Fruit fly (Drosophila melanogaster) whole organism, embryonic: ENCODE results near the gene CG13605.

Source experiments
- Atf-2 ChIP-seq: fragments of 200-800 bp; sonication (Bioruptor generic); optimal IDR thresholded peaks from 2 replicates; lab custom pipeline; 2016; ENCODE audit warnings: missing biosample characterization, missing genetic modification characterization
- Atf6 ChIP-seq: fragments of 200-800 bp; sonication (Bioruptor generic); IDR thresholded peaks from 2 replicates; pipeline ENCODE4 v1.3.6; 2022; ENCODE audit warnings: missing biosample characterization, missing genetic modification characterization
- B-H2 ChIP-seq: fragments of 200-800 bp; sonication (Bioruptor generic); optimal IDR thresholded peaks from 2 replicates; lab custom pipeline; 2018; ENCODE audit warnings: missing biosample characterization, mild to moderate bottlenecking, missing genetic modification characterization
- CG10209 ChIP-seq: fragments of 200-800 bp; sonication (Bioruptor generic); optimal IDR thresholded peaks from 3 replicates; lab custom pipeline; 2017; ENCODE audit warnings: missing biosample characterization, mild to moderate bottlenecking, missing genetic modification characterization, missing genetic modification reagents
- CG10321 ChIP-seq: fragments of 200-800 bp; sonication (Bioruptor generic); IDR thresholded peaks from 2 replicates; pipeline ENCODE4 v1.3.6; 2022; ENCODE audit warnings: missing biosample characterization, missing genetic modification characterization
- CG10543 ChIP-seq: fragments of 200-800 bp; sonication (Bioruptor generic); optimal IDR thresholded peaks from 3 replicates; lab custom pipeline; 2017; ENCODE audit warnings: missing biosample characterization, mild to moderate bottlenecking, missing genetic modification characterization, moderate library complexity
- CG10654 ChIP-seq: fragments of 200-800 bp; sonication (Bioruptor generic); optimal IDR thresholded peaks from 2 replicates; lab custom pipeline; 2016; ENCODE audit warnings: missing biosample characterization, missing genetic modification characterization
- CG12659 ChIP-seq: fragments of 200-800 bp; sonication (Bioruptor generic); optimal IDR thresholded peaks from 3 replicates; lab custom pipeline; 2017; ENCODE audit warnings: mild to moderate bottlenecking, missing biosample characterization, missing genetic modification reagents, missing genetic modification characterization
- CG13296 ChIP-seq: fragments of 200-800 bp; sonication (Bioruptor generic); optimal IDR thresholded peaks from 3 replicates; lab custom pipeline; 2018; ENCODE audit warnings: missing biosample characterization, mild to moderate bottlenecking, missing genetic modification characterization
- CG14014 ChIP-seq: fragments of 200-800 bp; sonication (Bioruptor generic); IDR thresholded peaks from 2 replicates; pipeline ENCODE4 v1.3.6; 2022; ENCODE audit warnings: missing biosample characterization, missing genetic modification characterization
- CG15269 ChIP-seq: fragments of 200-800 bp; sonication (Bioruptor generic); optimal IDR thresholded peaks from 2 replicates; lab custom pipeline; 2018; ENCODE audit warnings: missing biosample characterization, mild to moderate bottlenecking, missing genetic modification characterization, moderate library complexity
- CG17359 ChIP-seq: fragments of 200-800 bp; sonication (Bioruptor generic); optimal IDR thresholded peaks from 3 replicates; lab custom pipeline; 2018; ENCODE audit warnings: missing biosample characterization, mild to moderate bottlenecking, missing genetic modification characterization, moderate library complexity
- CG18011 ChIP-seq: fragments of 200-800 bp; sonication (Bioruptor generic); optimal IDR thresholded peaks from 2 replicates; lab custom pipeline; 2017; ENCODE audit warnings: missing biosample characterization, missing genetic modification characterization, mild to moderate bottlenecking, moderate library complexity, missing genotype
- CG18262 ChIP-seq: fragments of 200-800 bp; optimal IDR thresholded peaks from 3 replicates; lab custom pipeline; 2019; ENCODE audit warnings: missing biosample characterization, mild to moderate bottlenecking, missing genetic modification characterization, moderate library complexity
- CG31441 ChIP-seq: fragments of 200-800 bp; sonication (Bioruptor generic); IDR thresholded peaks from 2 replicates; pipeline ENCODE4 v1.3.6; 2022; ENCODE audit warnings: missing biosample characterization, missing genetic modification characterization
- CG3281 ChIP-seq: fragments of 200-800 bp; sonication (Bioruptor generic); optimal IDR thresholded peaks from 3 replicates; lab custom pipeline; 2017; ENCODE audit warnings: missing biosample characterization, mild to moderate bottlenecking, missing genetic modification characterization
- CG6765 ChIP-seq: fragments of 200-800 bp; sonication (Bioruptor generic); optimal IDR thresholded peaks from 3 replicates; lab custom pipeline; 2017; ENCODE audit warnings: missing biosample characterization, mild to moderate bottlenecking, missing genetic modification characterization
- CG7786 ChIP-seq: fragments of 200-800 bp; sonication (Bioruptor generic); optimal IDR thresholded peaks from 2 replicates; lab custom pipeline; 2016; ENCODE audit warnings: missing biosample characterization, missing genetic modification characterization
- CG8290 ChIP-seq, 3 experiments: fragments of 200-800 bp; sonication (Bioruptor generic); optimal IDR thresholded peaks; 2 replicates each; lab custom pipeline; 2016 to 2019; ENCODE audit warnings: missing biosample characterization in 3 of 3, missing genetic modification characterization in 3 of 3, mild to moderate bottlenecking in 2 of 3, moderate library complexity in 1 of 3
- Dek ChIP-seq: fragments of 200-800 bp; sonication (Bioruptor generic); optimal IDR thresholded peaks from 3 replicates; lab custom pipeline; 2019; ENCODE audit warnings: missing biosample characterization, mild to moderate bottlenecking, missing genetic modification characterization, moderate library complexity
- Dfd ChIP-seq, 2 experiments: fragments of >200 bp; optimal IDR thresholded peaks; 2 replicates each; lab custom pipeline; 2017; ENCODE audit warnings: missing biosample characterization in 2 of 2, missing genetic modification characterization in 2 of 2
- Dip3 ChIP-seq: fragments of 200-800 bp; sonication (Bioruptor generic); optimal IDR thresholded peaks from 3 replicates; lab custom pipeline; 2016; ENCODE audit warnings: missing biosample characterization, missing genetic modification characterization
- Drgx ChIP-seq: fragments of 200-800 bp; sonication (Bioruptor generic); IDR thresholded peaks from 2 replicates; pipeline ENCODE4 v1.3.6; 2022; ENCODE audit warnings: missing biosample characterization, missing genetic modification characterization
- Eip74EF ChIP-seq, 2 experiments: fragments of 200-800 bp in 1 of 2; fragments of >200 bp in 1 of 2; sonication (Bioruptor generic) in 1 of 2; optimal IDR thresholded peaks; 2 replicates each; lab custom pipeline; 2017 to 2019; ENCODE audit warnings: missing biosample characterization in 2 of 2, missing genetic modification characterization in 2 of 2, mild to moderate bottlenecking in 1 of 2, moderate library complexity in 1 of 2
- Ets65A ChIP-seq: fragments of 200-800 bp; sonication (Bioruptor generic); peaks from one replicate; lab custom pipeline; 2016; ENCODE audit warnings: missing biosample characterization, missing genetic modification characterization
- Ets97D ChIP-seq: fragments of 200-800 bp; sonication (Bioruptor generic); optimal IDR thresholded peaks from 3 replicates; lab custom pipeline; 2016; ENCODE audit warnings: missing biosample characterization, missing genetic modification characterization
- Fer1 ChIP-seq: fragments of 200-800 bp; sonication (Bioruptor generic); optimal IDR thresholded peaks from 2 replicates; lab custom pipeline; 2017; ENCODE audit warnings: missing biosample characterization, mild to moderate bottlenecking, missing genetic modification characterization
- Fer3 ChIP-seq: fragments of 200-800 bp; sonication (Bioruptor generic); optimal IDR thresholded peaks from 2 replicates; lab custom pipeline; 2018; ENCODE audit warnings: missing biosample characterization, mild to moderate bottlenecking, missing genetic modification characterization, moderate library complexity
- HHEX ChIP-seq: fragments of 200-800 bp; sonication (Bioruptor generic); optimal IDR thresholded peaks from 3 replicates; lab custom pipeline; 2017; ENCODE audit warnings: missing biosample characterization, mild to moderate bottlenecking, missing genetic modification characterization, missing genetic modification reagents
- Hmr ChIP-seq: fragments of 200-800 bp; sonication (Bioruptor generic); optimal IDR thresholded peaks from 3 replicates; lab custom pipeline; 2017; ENCODE audit warnings: mild to moderate bottlenecking, missing biosample characterization, missing genetic modification reagents, missing genetic modification characterization
- Hr51 ChIP-seq, 2 experiments: fragments of 200-800 bp; sonication (Bioruptor generic); optimal IDR thresholded peaks; 2 replicates in 1 of 2; 3 replicates in 1 of 2; lab custom pipeline; 2016 to 2018; ENCODE audit warnings: missing biosample characterization in 2 of 2, missing genetic modification characterization in 2 of 2, mild to moderate bottlenecking in 1 of 2, moderate library complexity in 1 of 2
- Med ChIP-seq: fragments of 200-800 bp; sonication (Bioruptor generic); peaks from one replicate; lab custom pipeline; 2016; ENCODE audit warnings: missing biosample characterization, missing genetic modification characterization, mild to moderate bottlenecking, inconsistent platforms, moderate library complexity
- Meics ChIP-seq: fragments of 200-800 bp; sonication (Bioruptor generic); optimal IDR thresholded peaks from 2 replicates; lab custom pipeline; 2017; ENCODE audit warnings: missing biosample characterization, mild to moderate bottlenecking, missing genetic modification characterization
- Rfx ChIP-seq: fragments of 200-800 bp; sonication (Bioruptor generic); IDR thresholded peaks from 2 replicates; pipeline ENCODE4 v1.3.6; 2022; ENCODE audit warnings: missing biosample characterization, missing genetic modification characterization
- Sox100B ChIP-seq: fragments of 200-800 bp; sonication (Bioruptor generic); optimal IDR thresholded peaks from 3 replicates; lab custom pipeline; 2018; ENCODE audit warnings: missing biosample characterization, mild to moderate bottlenecking, missing genetic modification characterization
- abd-A ChIP-seq: fragments of 200-800 bp; sonication (Bioruptor generic); optimal IDR thresholded peaks from 3 replicates; lab custom pipeline; 2019; ENCODE audit warnings: missing biosample characterization, mild to moderate bottlenecking, missing genetic modification characterization, moderate library complexity
- al ChIP-seq: fragments of 200-800 bp; sonication (Bioruptor generic); IDR thresholded peaks from 2 replicates; pipeline ENCODE4 v1.3.6; 2022; ENCODE audit warnings: missing biosample characterization, missing genetic modification characterization
- amos ChIP-seq: fragments of 200-800 bp; sonication (Bioruptor generic); IDR thresholded peaks from 2 replicates; pipeline ENCODE4 v1.3.6; 2022; ENCODE audit warnings: missing biosample characterization, missing genetic modification characterization; ENCODE audit not compliant: partially characterized antibody
- chif ChIP-seq, 2 experiments: fragments of 200-800 bp; sonication (Bioruptor generic); optimal IDR thresholded peaks; 3 replicates each; lab custom pipeline; 2016; ENCODE audit warnings: missing biosample characterization in 2 of 2, missing genetic modification characterization in 2 of 2
- crol ChIP-seq: fragments of 200-800 bp; sonication (Bioruptor generic); IDR thresholded peaks from 2 replicates; pipeline ENCODE4 v1.3.6; 2022; ENCODE audit warnings: missing biosample characterization, missing genetic modification characterization
- dysf ChIP-seq: fragments of 200-800 bp; sonication (Bioruptor generic); IDR thresholded peaks from 3 replicates; pipeline ENCODE4 v1.3.6; 2022; ENCODE audit warnings: missing biosample characterization, missing genetic modification characterization
- gem ChIP-seq: fragments of 200-800 bp; sonication (Bioruptor generic); optimal IDR thresholded peaks from 2 replicates; lab custom pipeline; 2019; ENCODE audit warnings: missing biosample characterization, mild to moderate bottlenecking, missing genetic modification characterization, moderate library complexity
- her ChIP-seq: fragments of 200-800 bp; sonication (Bioruptor generic); optimal IDR thresholded peaks from 2 replicates; lab custom pipeline; 2016; ENCODE audit warnings: missing biosample characterization, missing genetic modification characterization
- hth ChIP-seq: fragments of >200 bp; optimal IDR thresholded peaks from 2 replicates; lab custom pipeline; 2017; ENCODE audit warnings: inconsistent platforms
- jumu ChIP-seq: fragments of 200-800 bp; sonication (Bioruptor generic); optimal IDR thresholded peaks from 3 replicates; lab custom pipeline; 2016; ENCODE audit warnings: missing biosample characterization, missing genetic modification characterization
- nau ChIP-seq: fragments of 200-800 bp; sonication (Bioruptor generic); optimal IDR thresholded peaks from 3 replicates; lab custom pipeline; 2017; ENCODE audit warnings: missing biosample characterization, mild to moderate bottlenecking, missing genetic modification characterization, missing genetic modification reagents
- sim ChIP-seq: fragments of 200-800 bp; sonication (Bioruptor generic); IDR thresholded peaks from 2 replicates; pipeline ENCODE4 v1.3.6; 2022; ENCODE audit warnings: missing biosample characterization, missing genetic modification characterization
- sna ChIP-seq: fragments of 200-800 bp; sonication (Bioruptor generic); IDR thresholded peaks from 2 replicates; pipeline ENCODE4 v1.3.6; 2022; ENCODE audit warnings: missing biosample characterization, missing genetic modification characterization; ENCODE audit not compliant: partially characterized antibody
- sug ChIP-seq: fragments of 200-800 bp; optimal IDR thresholded peaks from 2 replicates; lab custom pipeline; 2019; ENCODE audit warnings: missing biosample characterization, mild to moderate bottlenecking, missing genetic modification characterization, moderate library complexity

CG13605 gene

dm6 chr3R:24102387-24102786, 9.8 kb downstream of the CG13605 start (continued):
- TF ChIP-seq CG8290 (GFP tag; optimal IDR thresholded peaks at IDR 0.05; lab: Kevin White, UChicago): no peak
- no peak for TF ChIP-seq CG8290 (tag; optimal IDR thresholded peaks at IDR 0.05; lab: Kevin White, UChicago)
- TF ChIP-seq CG10543: peak; percentile 32
- peak; percentile 16 for TF ChIP-seq HHEX (GFP tag; lab: Kevin White, UChicago)
- no peak for TF ChIP-seq Sox100B
- no peak for TF ChIP-seq sna
- peak; percentile 15; the same call in 1 of the 2 replicates for TF ChIP-seq CG14014
- TF ChIP-seq B-H2 (GFP tag; lab: Kevin White, UChicago): peak; percentile 46
- no peak for TF ChIP-seq jumu (GFP tag; lab: Kevin White, UChicago)
- TF ChIP-seq Dfd (GFP tag; optimal IDR thresholded peaks at IDR 0.05; lab: Kevin White, UChicago): no peak
- peak; percentile 11 for TF ChIP-seq CG12659 (GFP tag; lab: Kevin White, UChicago)
- no peak for TF ChIP-seq crol
- TF ChIP-seq CG13296 (GFP tag; lab: Kevin White, UChicago): peak; percentile 52
- TF ChIP-seq Fer3: peak; percentile 43
- peak; percentile 15 for TF ChIP-seq CG17359 (tag; lab: Kevin White, UChicago)
- TF ChIP-seq Dek (tag; lab: Kevin White, UChicago): peak; percentile 7
- TF ChIP-seq Hmr (GFP tag; lab: Kevin White, UChicago): peak; percentile 65
- peak; percentile 23 for TF ChIP-seq sug (tag; lab: Kevin White, UChicago)
- TF ChIP-seq Meics (GFP tag; lab: Kevin White, UChicago): peak; percentile 29
- peak in 1 of 2 experiments; percentile 77 for TF ChIP-seq Eip74EF (GFP tag; optimal IDR thresholded peaks at IDR 0.05; lab: Kevin White, UChicago)
- TF ChIP-seq CG3281 (GFP tag; lab: Kevin White, UChicago): peak; percentile 40
- peak; percentile 46; the same call in 1 of the 2 replicates for TF ChIP-seq Atf6 (GFP tag; lab: Robert Waterston, UW)
- peak; percentile 41 for TF ChIP-seq CG6765 (GFP tag; lab: Kevin White, UChicago)
- TF ChIP-seq hth (lab: Kevin White, UChicago): no peak
- peak; percentile 15 for TF ChIP-seq nau (GFP tag; lab: Kevin White, UChicago)
- no peak for TF ChIP-seq al (GFP tag; lab: Robert Waterston, UW)
- TF ChIP-seq Rfx: peak; percentile 50; the same call in 1 of the 2 replicates
- TF ChIP-seq CG15269 (tag; lab: Kevin White, UChicago): peak; percentile 44
- TF ChIP-seq Fer1 (GFP tag; lab: Kevin White, UChicago): peak; percentile 50
- no peak for TF ChIP-seq amos (GFP tag; lab: Robert Waterston, UW)
- no peak for TF ChIP-seq CG7786 (GFP tag; lab: Kevin White, UChicago)

- TF ChIP-seq Drgx: no peak
- no peak for TF ChIP-seq CG10321 (GFP tag; lab: Robert Waterston, UW)
- peak; percentile 37 for TF ChIP-seq Ets65A
- no peak for TF ChIP-seq Med (GFP tag; lab: Kevin White, UChicago)
Observed at dm6 chr3R:24101437-24101836, 10.8 kb downstream of the CG13605 start.

- TF ChIP-seq chif (GFP tag; optimal IDR thresholded peaks at IDR 0.05; lab: Kevin White, UChicago): no peak
- no peak for TF ChIP-seq CG3281 (GFP tag; lab: Kevin White, UChicago)
- TF ChIP-seq CG18011 (GFP tag; lab: Kevin White, UChicago): no peak
- peak; percentile 47 for TF ChIP-seq Dip3 (GFP tag; lab: Kevin White, UChicago)
- TF ChIP-seq Ets97D (GFP tag; lab: Kevin White, UChicago): no peak
- TF ChIP-seq CG7786 (GFP tag; lab: Kevin White, UChicago): peak; percentile 12
- peak; percentile 14; the same call in 1 of the 2 replicates for TF ChIP-seq CG31441
- no peak for TF ChIP-seq abd-A (tag; lab: Kevin White, UChicago)
- no peak for TF ChIP-seq CG10209 (GFP tag; lab: Kevin White, UChicago)
- TF ChIP-seq CG10654 (GFP tag; lab: Kevin White, UChicago): no peak
- TF ChIP-seq Atf-2: no peak
- TF ChIP-seq her (GFP tag; lab: Kevin White, UChicago): peak; percentile 1
- peak; percentile 43 for TF ChIP-seq gem (tag; lab: Kevin White, UChicago)
- peak; percentile 22 for TF ChIP-seq CG18262 (tag; lab: Kevin White, UChicago)
- TF ChIP-seq Hr51 (GFP tag; optimal IDR thresholded peaks at IDR 0.05; lab: Kevin White, UChicago): peak in 1 of 2 experiments; percentile 32
- TF ChIP-seq dysf: peak; percentile 55; the same call in 2 of the 3 replicates
- no peak for TF ChIP-seq sim
Observed at dm6 chr3R:24100717-24101116, 11.5 kb downstream of the CG13605 start.
